Fruit fly (Drosophila melanogaster) Kc167 (cell line): ENCODE measurements around the gene cu.

Experiments used
- Myc ChIP-seq: fragments of >200 bp; optimal IDR thresholded peaks from 2 replicates; lab custom pipeline; 2017; ENCODE audit warnings: missing external identifiers
- Sin3A ChIP-seq: fragments of >200 bp; optimal IDR thresholded peaks from 2 replicates; lab custom pipeline; 2018; ENCODE audit warnings: missing external identifiers
- h ChIP-seq: fragments of >200 bp; optimal IDR thresholded peaks from 3 replicates; lab custom pipeline; 2018; ENCODE audit warnings: missing external identifiers
- insv ChIP-seq: fragments of >200 bp; optimal IDR thresholded peaks from 3 replicates; lab custom pipeline; 2018; ENCODE audit warnings: missing external identifiers
- psq ChIP-seq: fragments of >200 bp; optimal IDR thresholded peaks from 2 replicates; lab custom pipeline; 2017; ENCODE audit warnings: missing external identifiers
- ttk ChIP-seq: sonication (Bioruptor generic); optimal IDR thresholded peaks from 2 replicates; lab custom pipeline; 2017; ENCODE audit warnings: missing external identifiers

Gene cu

DNA sequence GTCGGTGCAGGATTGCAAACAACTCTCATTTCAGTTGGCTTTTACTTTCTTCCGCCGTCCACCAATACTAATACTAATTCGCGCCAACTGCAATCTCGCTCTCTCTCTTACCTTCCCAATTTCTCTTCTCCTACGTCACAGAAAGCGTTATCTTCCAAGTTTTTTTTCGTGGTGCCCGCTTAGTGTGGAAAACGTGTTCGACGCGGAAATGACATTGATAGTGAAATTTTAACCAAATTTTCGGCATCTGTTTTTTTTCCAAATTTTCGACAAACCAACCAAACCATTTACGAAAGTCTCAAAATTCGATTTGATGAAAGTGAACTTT lies at the start of gene cu:
cu (plus strand) TSS at position 204 of the 328 bp plus-strand sequence.
- no peak for TF ChIP-seq Sin3A (lab: Kevin White, UChicago)
- TF ChIP-seq Myc (lab: Kevin White, UChicago) = no peak
- no peak for TF ChIP-seq psq (lab: Kevin White, UChicago)
- no peak for TF ChIP-seq insv

DNA sequence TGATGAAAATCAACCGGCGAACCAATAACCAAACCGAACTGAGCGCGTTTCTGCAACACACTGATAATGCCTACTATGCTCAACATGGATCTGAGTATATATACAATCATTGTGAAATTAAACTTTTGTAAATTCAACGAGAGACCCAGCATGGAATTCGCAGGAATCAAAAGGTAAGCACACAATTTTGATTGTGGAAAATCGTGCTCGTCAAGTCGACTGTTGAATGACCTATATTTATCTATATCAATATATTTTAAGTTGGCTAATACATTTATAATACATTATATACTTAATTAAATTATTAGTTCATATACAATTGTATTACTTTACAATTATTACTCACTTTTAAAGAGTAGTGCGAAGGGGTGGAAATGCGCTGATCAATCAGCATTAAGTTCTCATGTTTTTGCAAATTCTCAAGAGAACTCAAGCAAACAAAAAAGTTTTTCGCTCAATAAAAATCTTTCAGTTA lies 43.6 kb upstream of the cu start, which contains the start of gene Ugt302K1:
Ugt302K1 (minus strand) TSS at position 51 of the 475 bp plus-strand sequence.
- TF ChIP-seq h (lab: Kevin White, UChicago) = no peak
- no peak for TF ChIP-seq ttk (lab: Kevin White, UChicago)
- TF ChIP-seq psq (lab: Kevin White, UChicago) = no peak
- TF ChIP-seq Sin3A (lab: Kevin White, UChicago) = no peak
- TF ChIP-seq Myc (lab: Kevin White, UChicago) = no peak
- TF ChIP-seq insv = no peak

DNA sequence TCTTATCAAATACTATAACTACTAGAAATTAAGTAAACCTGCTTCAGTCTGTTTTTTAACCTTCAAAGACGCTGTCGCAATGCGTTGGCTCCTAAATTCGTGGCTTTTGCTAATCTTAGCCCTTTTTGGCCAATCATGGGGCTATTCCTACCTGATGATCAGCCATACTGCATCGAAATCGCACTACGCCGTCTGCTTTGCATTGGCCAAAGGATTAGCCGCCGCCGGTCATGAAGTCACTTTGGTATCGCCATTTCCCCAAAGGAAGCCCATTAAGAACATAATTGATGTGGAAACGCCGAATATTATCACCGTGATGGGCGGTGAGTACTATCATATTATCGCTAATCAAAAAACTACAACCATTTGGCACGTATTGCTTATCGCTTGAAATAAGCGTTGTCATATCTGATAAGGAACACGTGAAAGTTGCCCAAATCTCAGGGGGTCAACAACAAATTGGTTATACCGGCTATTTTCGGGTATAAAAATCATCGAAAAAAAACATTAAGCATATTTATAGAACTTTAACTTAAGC lies 42.7 kb upstream of the cu start, which contains the start of gene Ugt302E1:
Ugt302E1 (plus strand) TSS at position 51 of the 538 bp plus-strand sequence.
- TF ChIP-seq psq (lab: Kevin White, UChicago) (no peak), insv (no peak), Myc (lab: Kevin White, UChicago) (no peak), ttk (lab: Kevin White, UChicago) (no peak), Sin3A (lab: Kevin White, UChicago) (no peak), h (lab: Kevin White, UChicago) (no peak)

DNA sequence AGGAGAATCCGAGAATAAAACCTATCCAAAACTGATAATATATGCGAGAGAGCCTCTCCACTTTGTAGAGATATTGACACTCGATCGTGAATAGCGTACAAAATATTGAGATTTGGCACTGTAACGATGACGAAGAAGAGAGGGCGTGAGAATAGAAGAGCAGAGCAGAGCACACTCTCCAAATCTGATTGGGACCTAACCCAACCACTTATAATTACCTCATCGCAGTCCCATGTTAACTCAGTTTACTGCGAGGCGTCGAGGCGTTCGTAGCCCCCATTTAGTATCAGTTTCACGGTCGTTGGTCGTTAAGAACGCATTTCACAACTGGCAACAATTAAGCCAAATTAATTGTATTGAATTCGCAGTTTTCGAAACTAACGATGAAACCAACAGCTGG lies 40.5 kb upstream of the cu start, which contains the start of gene Ugt302C1:
Ugt302C1 (plus strand) TSS at position 241 of the 400 bp plus-strand sequence.
- TF ChIP-seq Myc (lab: Kevin White, UChicago) = no peak
- no peak for TF ChIP-seq h (lab: Kevin White, UChicago)

DNA sequence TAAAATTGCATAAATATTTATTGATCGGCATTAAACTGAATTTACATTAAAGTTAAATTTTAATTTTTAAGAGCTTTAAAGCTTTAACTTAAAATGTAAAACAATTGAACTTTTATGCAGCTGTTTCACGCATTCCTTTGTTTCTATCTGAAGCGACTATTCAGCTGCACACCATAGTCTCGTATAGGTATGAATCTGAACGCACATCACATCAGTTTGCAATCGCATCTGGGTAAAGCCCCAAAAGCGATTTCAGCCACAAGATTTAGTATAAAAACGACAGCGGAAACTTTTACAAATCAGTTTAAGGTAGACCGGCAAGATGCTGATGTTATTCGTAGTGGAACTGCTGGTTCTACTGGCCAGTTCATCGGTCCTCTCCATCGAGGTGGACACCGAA lies 36.5 kb upstream of the cu start, which contains the start of gene CG4757:
CG4757 (plus strand) TSS at position 301 of the 400 bp plus-strand sequence.
- TF ChIP-seq Sin3A (lab: Kevin White, UChicago) (no peak), psq (lab: Kevin White, UChicago) (no peak), ttk (lab: Kevin White, UChicago) (no peak), insv (no peak), Myc (lab: Kevin White, UChicago) (no peak), h (lab: Kevin White, UChicago) (no peak)

DNA sequence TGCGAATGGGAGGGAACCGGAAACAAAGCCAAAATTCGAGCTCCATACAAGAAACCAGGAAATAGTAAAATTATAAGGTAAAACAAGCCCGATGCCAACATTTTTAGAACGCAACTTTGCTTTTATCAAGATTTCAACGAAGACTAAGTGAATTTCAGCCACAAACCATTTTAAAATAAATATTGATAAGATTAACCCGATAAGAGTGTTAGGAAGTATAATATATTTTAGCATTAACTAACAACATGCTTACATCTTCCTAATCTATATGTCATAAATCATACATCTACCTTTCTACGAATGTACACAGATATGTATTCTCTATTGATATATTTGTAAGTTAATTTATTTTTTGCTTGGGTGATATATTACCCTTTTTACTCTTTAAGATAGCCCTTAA lies 31.4 kb upstream of the cu start, which contains the start of gene Ugt35E1:
Ugt35E1 (minus strand) TSS at position 101 of the 400 bp plus-strand sequence.
- TF ChIP-seq ttk (lab: Kevin White, UChicago) (no peak), h (lab: Kevin White, UChicago) (no peak), Sin3A (lab: Kevin White, UChicago) (no peak), Myc (lab: Kevin White, UChicago) (no peak), psq (lab: Kevin White, UChicago) (no peak), insv (no peak)

DNA sequence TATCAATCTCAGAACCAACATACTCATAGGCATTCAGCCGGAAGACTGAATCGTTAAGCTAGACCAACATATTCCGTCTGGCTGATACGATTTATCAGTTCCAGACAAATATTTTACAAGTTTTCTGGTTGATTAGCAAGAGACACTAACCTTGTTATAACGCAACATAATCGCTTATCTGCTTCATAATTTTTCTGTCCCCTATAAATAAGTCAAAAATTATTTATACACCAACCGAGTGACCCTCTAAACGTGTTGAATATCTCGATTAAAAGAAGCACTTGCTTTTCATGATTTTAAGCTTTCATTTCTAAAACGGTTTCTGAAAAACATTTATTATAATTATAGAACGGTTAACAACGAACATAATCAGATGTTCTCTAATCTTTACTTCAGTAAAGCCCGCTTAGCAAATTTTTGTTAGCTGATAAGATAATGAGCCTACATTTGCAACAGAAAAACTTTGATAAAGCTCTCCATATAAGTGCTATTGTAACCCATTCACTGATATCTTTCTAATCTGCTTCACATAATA lies 29.4 kb upstream of the cu start, which contains the start of gene Ugt35E2:
Ugt35E2 (minus strand) TSS at position 51 of the 535 bp plus-strand sequence.
- TF ChIP-seq Sin3A (lab: Kevin White, UChicago) = no peak
- no peak for TF ChIP-seq ttk (lab: Kevin White, UChicago)
- TF ChIP-seq psq (lab: Kevin White, UChicago) = no peak

DNA sequence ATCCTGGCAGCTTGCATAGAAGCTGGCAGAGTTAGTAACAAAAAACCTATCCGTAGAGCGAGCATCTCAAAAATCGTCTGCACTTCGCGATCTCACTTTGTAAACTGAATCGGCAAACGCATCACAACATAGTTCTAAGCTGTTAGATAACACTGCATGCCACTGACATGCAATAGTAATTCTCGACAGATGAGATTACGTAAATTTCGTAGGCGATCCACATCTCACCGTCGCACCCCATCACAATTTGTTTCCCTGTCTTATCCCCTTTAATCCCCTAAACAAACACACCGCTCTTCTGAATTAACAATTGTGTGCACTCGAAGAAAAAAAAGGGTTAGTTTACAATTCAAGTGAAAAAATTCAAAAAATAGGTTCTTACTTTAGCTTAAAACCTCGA lies 27.2 kb upstream of the cu start, which contains the start of gene Ugt35B1:
Ugt35B1 (minus strand) TSS at position 101 of the 400 bp plus-strand sequence.
- no peak for TF ChIP-seq insv
- no peak for TF ChIP-seq Myc (lab: Kevin White, UChicago)
- no peak for TF ChIP-seq psq (lab: Kevin White, UChicago)
- TF ChIP-seq ttk (lab: Kevin White, UChicago) = no peak
- no peak for TF ChIP-seq Sin3A (lab: Kevin White, UChicago)
- TF ChIP-seq h (lab: Kevin White, UChicago) = no peak

DNA sequence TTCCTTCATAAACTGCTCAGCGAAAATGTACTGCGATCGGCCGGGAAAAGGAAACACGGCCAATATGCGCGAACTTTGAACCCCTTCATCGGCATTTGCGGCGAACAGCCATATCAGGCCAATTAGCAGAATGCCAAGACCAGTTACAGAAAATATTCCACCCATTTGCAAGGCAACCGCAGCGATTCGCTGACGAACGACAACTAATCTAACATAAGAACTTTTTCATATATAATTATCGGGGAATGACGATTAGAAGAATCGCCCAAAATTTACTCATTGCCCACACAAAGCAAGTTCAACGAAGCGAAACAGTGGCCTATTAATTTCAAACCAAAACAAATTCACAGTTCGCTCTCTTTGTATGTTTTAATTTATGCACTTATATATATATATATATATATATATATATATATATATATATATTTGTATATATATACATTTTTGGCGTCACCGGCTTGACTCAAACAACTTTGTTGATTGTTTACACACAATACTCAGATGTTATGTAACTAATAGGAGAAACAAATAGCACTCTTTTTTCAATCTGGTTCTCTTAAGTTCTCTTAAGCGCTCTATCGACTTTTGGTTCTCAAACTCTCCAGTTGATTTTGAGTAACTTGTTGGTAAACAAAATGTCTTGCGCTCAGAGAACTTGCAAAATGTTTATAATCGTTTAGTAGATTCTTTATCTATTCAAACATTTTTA lies 24.8 kb upstream of the cu start, which contains the start of gene Ugt35A1:
Ugt35A1 (minus strand) TSS at position 205 of the 709 bp plus-strand sequence.
- no peak for TF ChIP-seq Myc (lab: Kevin White, UChicago)
- TF ChIP-seq h (lab: Kevin White, UChicago) = no peak
- no peak for TF ChIP-seq ttk (lab: Kevin White, UChicago)
- TF ChIP-seq psq (lab: Kevin White, UChicago) = no peak
- TF ChIP-seq Sin3A (lab: Kevin White, UChicago) = no peak
- no peak for TF ChIP-seq insv

DNA sequence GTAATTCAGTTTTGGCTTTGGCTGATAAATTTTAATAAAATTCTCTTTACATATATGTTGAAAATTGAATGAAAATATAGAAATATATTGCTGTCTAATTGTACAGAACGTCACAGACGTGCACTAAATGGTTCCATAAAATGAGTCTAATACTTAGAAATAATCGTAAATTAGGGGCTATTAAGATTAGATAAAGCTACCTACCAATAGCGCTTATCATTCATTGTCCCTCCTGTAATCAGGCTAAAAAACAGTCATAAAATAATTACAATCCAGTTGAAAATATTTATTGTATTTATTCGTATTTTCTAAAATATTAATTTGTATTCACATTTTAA lies 24.3 kb upstream of the cu start:
- TF ChIP-seq h (lab: Kevin White, UChicago) (no peak), Sin3A (lab: Kevin White, UChicago) (no peak), psq (lab: Kevin White, UChicago) (no peak), Myc (lab: Kevin White, UChicago) (no peak), ttk (lab: Kevin White, UChicago) (no peak), insv (no peak)

DNA sequence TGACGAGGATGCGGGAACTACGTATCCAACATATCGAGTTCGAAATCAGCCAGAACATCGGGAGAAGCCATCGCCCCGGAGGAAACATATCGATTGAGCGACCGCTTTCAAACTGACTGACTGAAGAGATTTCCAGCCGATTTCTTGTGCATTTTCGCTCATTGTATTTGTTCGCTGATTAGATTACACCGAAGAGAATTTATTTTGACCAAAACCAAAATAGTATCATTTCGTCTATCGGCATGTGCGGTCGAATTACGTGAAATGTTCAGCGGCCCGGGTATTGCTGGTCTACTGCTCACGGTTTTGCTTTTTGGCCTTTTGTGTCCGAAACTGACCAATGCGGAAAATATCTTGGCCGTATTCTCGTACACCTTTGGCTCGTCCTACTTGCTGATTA lies 22.1 kb upstream of the cu start, which contains the start of the genes Ugt304A1 and Ugt303A1:
Ugt304A1 (minus strand) TSS at position 101 of the 400 bp plus-strand sequence.
Ugt303A1 (plus strand) TSS at position 222 of the 400 bp plus-strand sequence.
- TF ChIP-seq ttk (lab: Kevin White, UChicago) (no peak), Myc (lab: Kevin White, UChicago) (no peak), h (lab: Kevin White, UChicago) (no peak), Sin3A (lab: Kevin White, UChicago) (no peak), psq (lab: Kevin White, UChicago) (no peak), insv (no peak)
